Worm (Caenorhabditis elegans): ENCODE data around the gene gad-3.

ce11 chrV:9202710-9203109 lies 29.9 kb upstream of the gad-3 start, which contains the start of gene asp-2:
- TF ChIP-seq snpc-4 (tag; optimal IDR thresholded peaks at IDR 0.05) (no peak), blmp-1 (tag; optimal IDR thresholded peaks at IDR 0.05) (no peak), unc-62 (GFP tag; optimal IDR thresholded peaks at IDR 0.05) (no peak), mab-5 (tag; optimal IDR thresholded peaks at IDR 0.05) (no peak), bed-3 (GFP tag; optimal IDR thresholded peaks at IDR 0.05) (no peak), elt-3 (tag; optimal IDR thresholded peaks at IDR 0.05) (no peak), ceh-39 (tag; optimal IDR thresholded peaks at IDR 0.05) (no peak), mls-2 (tag; optimal IDR thresholded peaks at IDR 0.05) (no peak), unc-39 (tag; optimal IDR thresholded peaks at IDR 0.05) (no peak), nhr-12 (tag; optimal IDR thresholded peaks at IDR 0.05) (no peak), nhr-76 (tag; optimal IDR thresholded peaks at IDR 0.05) (no peak), pha-4 (tag; optimal IDR thresholded peaks at IDR 0.05) (no peak)
